Worm (Caenorhabditis elegans) whole organism, L1 larva: ENCODE results near the gene Y53C12A.11.

Source experiments
- C04F5.9 ChIP-seq: sonication (generic microtip); optimal IDR thresholded peaks from 2 replicates; lab custom pipeline; 2016; ENCODE audit warnings: missing genetic modification characterization, missing compliant biosample characterization
- aly-2 ChIP-seq: fragments of 150-350 bp; optimal IDR thresholded peaks from 2 replicates; lab custom pipeline; 2014; ENCODE audit warnings: missing biosample characterization, missing genetic modification characterization
- blmp-1 ChIP-seq: fragments of 150-350 bp; optimal IDR thresholded peaks from 2 replicates; lab custom pipeline; 2014; ENCODE audit warnings: missing biosample characterization, missing genetic modification characterization
- ceh-63 ChIP-seq: fragments of 200-800 bp; sonication (Bioruptor generic); optimal IDR thresholded peaks from 2 replicates; lab custom pipeline; 2018; ENCODE audit warnings: mild to moderate bottlenecking, missing genetic modification characterization, missing compliant biosample characterization
- ceh-88 ChIP-seq: fragments of 200-800 bp; sonication (Bioruptor generic); IDR thresholded peaks from 2 replicates; pipeline ENCODE4 v1.3.6; 2022; ENCODE audit warnings: missing genetic modification characterization, missing compliant biosample characterization
- ceh-90 ChIP-seq: sonication (generic microtip); optimal IDR thresholded peaks from 2 replicates; lab custom pipeline; 2016; ENCODE audit warnings: missing genetic modification characterization, missing compliant biosample characterization
- dsc-1 ChIP-seq: sonication (generic microtip); optimal IDR thresholded peaks from 2 replicates; lab custom pipeline; 2016; ENCODE audit warnings: mild to moderate bottlenecking, missing genetic modification characterization, missing compliant biosample characterization
- efl-1 ChIP-seq, 4 experiments: fragments of 150-350 bp; optimal IDR thresholded peaks in 3 of 4; peaks in 1 of 4; 1 replicate in 1 of 4; 2 replicates in 3 of 4; lab custom pipeline; 2014; ENCODE audit warnings: missing biosample characterization in 2 of 4, missing genetic modification characterization in 2 of 4, missing genetic modification reagents in 2 of 4
- elt-2 ChIP-seq: sonication (generic microtip); optimal IDR thresholded peaks from 2 replicates; lab custom pipeline; 2016; ENCODE audit warnings: missing genetic modification characterization, mild to moderate bottlenecking, inconsistent platforms, missing compliant biosample characterization, missing genetic modification reagents
- elt-3 ChIP-seq, 6 experiments: fragments of 150-350 bp in 1 of 6; sonication (generic microtip); optimal IDR thresholded peaks; 2 replicates each; lab custom pipeline; 2017 to 2018; ENCODE audit warnings: missing biosample characterization in 6 of 6, missing genetic modification characterization in 6 of 6, inconsistent platforms in 1 of 6
- ets-5 ChIP-seq: fragments of 200-800 bp; sonication (Bioruptor generic); IDR thresholded peaks from 2 replicates; pipeline ENCODE4 v1.3.6; 2022; ENCODE audit warnings: missing genetic modification characterization, missing compliant biosample characterization
- fkh-8 ChIP-seq: sonication (generic microtip); optimal IDR thresholded peaks from 2 replicates; lab custom pipeline; 2016; ENCODE audit warnings: mild to moderate bottlenecking, missing genetic modification characterization, missing compliant biosample characterization
- hlh-4 ChIP-seq: sonication (generic microtip); optimal IDR thresholded peaks from 2 replicates; lab custom pipeline; 2016; ENCODE audit warnings: mild to moderate bottlenecking, missing genetic modification characterization, missing compliant biosample characterization
- irx-1 ChIP-seq: sonication (generic microtip); optimal IDR thresholded peaks from 2 replicates; lab custom pipeline; 2016; ENCODE audit warnings: missing genetic modification characterization, missing compliant biosample characterization
- jun-1 ChIP-seq: fragments of 150-350 bp; optimal IDR thresholded peaks from 2 replicates; lab custom pipeline; 2014; ENCODE audit warnings: missing biosample characterization, missing genetic modification reagents, missing genetic modification characterization
- lin-15B ChIP-seq: fragments of 150-350 bp; sonication (generic microtip); optimal IDR thresholded peaks from 3 replicates; lab custom pipeline; 2014; ENCODE audit warnings: missing biosample characterization, missing genetic modification characterization
- lin-39 ChIP-seq: fragments of 150-350 bp; optimal IDR thresholded peaks from 2 replicates; lab custom pipeline; 2014; ENCODE audit warnings: missing biosample characterization, missing genetic modification reagents, missing genetic modification characterization
- lsy-2 ChIP-seq, 2 experiments: fragments of 150-350 bp; optimal IDR thresholded peaks; 2 replicates each; lab custom pipeline; 2014; ENCODE audit warnings: missing biosample characterization in 2 of 2, missing genetic modification characterization in 2 of 2
- mab-9 ChIP-seq: fragments of 200-800 bp; sonication (Bioruptor generic); IDR thresholded peaks from 2 replicates; pipeline ENCODE4 v1.3.6; 2022; ENCODE audit warnings: missing genetic modification reagents, missing genetic modification characterization, missing compliant biosample characterization
- mdl-1 ChIP-seq, 2 experiments: fragments of 150-350 bp; optimal IDR thresholded peaks; 2 replicates each; lab custom pipeline; 2014 to 2017; ENCODE audit warnings: missing biosample characterization in 2 of 2, missing genetic modification characterization in 2 of 2, inconsistent platforms in 1 of 2
- mep-1 ChIP-seq: fragments of 150-350 bp; optimal IDR thresholded peaks from 2 replicates; lab custom pipeline; 2014; ENCODE audit warnings: missing biosample characterization, missing genetic modification characterization
- nhr-12 ChIP-seq: sonication (generic microtip); optimal IDR thresholded peaks from 2 replicates; lab custom pipeline; 2017; ENCODE audit warnings: missing biosample characterization, missing genetic modification characterization
- nhr-19 ChIP-seq: fragments of 200-800 bp; sonication (Bioruptor generic); conservative IDR thresholded peaks from 2 replicates; pipeline ENCODE4 v1.3.6; 2022; ENCODE audit warnings: missing genetic modification characterization, missing compliant biosample characterization
- nhr-20 ChIP-seq: sonication (generic microtip); optimal IDR thresholded peaks from 2 replicates; lab custom pipeline; 2016; ENCODE audit warnings: mild to moderate bottlenecking, missing genetic modification characterization, missing compliant biosample characterization
- nhr-237 ChIP-seq: fragments of 150-350 bp; optimal IDR thresholded peaks from 2 replicates; lab custom pipeline; 2014; ENCODE audit warnings: missing biosample characterization, missing genetic modification characterization
- nhr-47 ChIP-seq: sonication (generic microtip); optimal IDR thresholded peaks from 2 replicates; lab custom pipeline; 2016; ENCODE audit warnings: mild to moderate bottlenecking, missing genetic modification characterization, moderate library complexity, missing compliant biosample characterization
- nhr-71 ChIP-seq: sonication (generic microtip); optimal IDR thresholded peaks from 2 replicates; lab custom pipeline; 2016; ENCODE audit warnings: mild to moderate bottlenecking, missing genetic modification characterization, moderate library complexity, missing compliant biosample characterization
- nhr-76 ChIP-seq: sonication (generic microtip); optimal IDR thresholded peaks from 2 replicates; lab custom pipeline; 2017; ENCODE audit warnings: missing biosample characterization, missing genetic modification characterization
- nhr-77 ChIP-seq: fragments of 150-350 bp; optimal IDR thresholded peaks from 2 replicates; lab custom pipeline; 2014; ENCODE audit warnings: missing biosample characterization, missing genetic modification characterization
- pag-3 ChIP-seq: sonication (generic microtip); optimal IDR thresholded peaks from 2 replicates; lab custom pipeline; 2017; ENCODE audit warnings: missing genetic modification characterization, mild to moderate bottlenecking, missing compliant biosample characterization, antibody characterized with exemption, borderline replicate concordance; ENCODE audit not compliant: insufficient read depth
- skn-1 ChIP-seq: fragments of 150-350 bp; optimal IDR thresholded peaks from 2 replicates; lab custom pipeline; 2014; ENCODE audit warnings: missing biosample characterization, missing genetic modification characterization
- snpc-4 ChIP-seq: fragments of 150-350 bp; optimal IDR thresholded peaks from 2 replicates; lab custom pipeline; 2014; ENCODE audit warnings: missing biosample characterization, missing genetic modification characterization
- snu-23 ChIP-seq: sonication (generic microtip); optimal IDR thresholded peaks from 2 replicates; lab custom pipeline; 2016; ENCODE audit warnings: missing genetic modification characterization, missing compliant biosample characterization
- sup-37 ChIP-seq: fragments of 200-800 bp; sonication (Bioruptor generic); optimal IDR thresholded peaks from 2 replicates; lab custom pipeline; 2018; ENCODE audit warnings: mild to moderate bottlenecking, missing genetic modification characterization, missing compliant biosample characterization
- swsn-7 ChIP-seq: sonication (generic microtip); optimal IDR thresholded peaks from 2 replicates; lab custom pipeline; 2016; ENCODE audit warnings: missing genetic modification characterization, missing compliant biosample characterization
- tbx-2 ChIP-seq: sonication (generic microtip); optimal IDR thresholded peaks from 2 replicates; lab custom pipeline; 2016; ENCODE audit warnings: missing genetic modification characterization, missing compliant biosample characterization
- unc-30 ChIP-seq: sonication (generic microtip); optimal IDR thresholded peaks from 2 replicates; lab custom pipeline; 2017; ENCODE audit warnings: missing biosample characterization, missing genetic modification characterization
- unc-86 ChIP-seq: sonication (generic microtip); optimal IDR thresholded peaks from 2 replicates; lab custom pipeline; 2016; ENCODE audit warnings: missing genetic modification characterization, missing compliant biosample characterization
- xbp-1 ChIP-seq: sonication (generic microtip); optimal IDR thresholded peaks from 2 replicates; lab custom pipeline; 2016; ENCODE audit warnings: missing genetic modification characterization, missing compliant biosample characterization
- zip-4 ChIP-seq: fragments of 200-800 bp; sonication (Bioruptor generic); optimal IDR thresholded peaks from 2 replicates; lab custom pipeline; 2018; ENCODE audit warnings: mild to moderate bottlenecking, missing genetic modification characterization, moderate library complexity, missing compliant biosample characterization
- ztf-11 ChIP-seq, 2 experiments: sonication (generic microtip); optimal IDR thresholded peaks; 2 replicates each; lab custom pipeline; 2016 to 2017; ENCODE audit warnings: missing genetic modification characterization in 2 of 2, missing biosample characterization in 1 of 2, missing compliant biosample characterization in 1 of 2
- ztf-4 ChIP-seq: fragments of 150-350 bp; optimal IDR thresholded peaks from 2 replicates; lab custom pipeline; 2014; ENCODE audit warnings: missing biosample characterization, missing genetic modification characterization

The Y53C12A.11 gene

DNA sequence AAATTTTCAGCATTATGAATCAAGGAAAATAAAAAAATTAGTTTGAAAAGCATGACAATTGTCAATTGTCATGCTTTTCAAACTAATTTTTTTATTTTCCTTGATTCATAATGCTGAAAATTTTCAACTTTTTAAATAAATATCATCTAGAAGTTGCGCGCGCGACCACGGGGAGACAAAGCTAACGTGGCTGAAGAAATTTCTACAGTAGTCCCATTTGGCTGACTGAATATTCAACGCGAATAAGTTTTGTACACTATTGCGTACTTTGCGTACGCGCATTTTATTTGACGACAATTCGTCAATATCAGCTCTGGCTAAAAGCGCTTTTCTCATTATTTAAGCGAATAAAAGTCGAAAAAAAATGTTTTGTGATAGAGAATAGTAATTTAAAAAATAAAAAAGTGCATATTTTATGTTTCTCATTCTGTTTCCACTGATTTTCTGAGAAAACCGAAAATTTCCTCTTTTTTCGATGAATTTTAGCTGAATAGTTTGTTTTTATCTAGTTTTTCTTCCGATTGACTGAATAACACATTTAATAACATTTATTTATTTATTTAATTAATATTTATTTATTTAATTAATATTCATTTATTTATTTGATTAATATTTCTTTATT lies at the start of gene Y53C12A.11:
TSS of gene Y53C12A.11 (minus strand) at position 68 of the 622 bp plus-strand sequence.
- TF ChIP-seq nhr-19 (GFP tag; lab: Robert Waterston, UW), result peak; percentile 41
- TF ChIP-seq lsy-2 (tag; optimal IDR thresholded peaks at IDR 0.05; lab: Kevin White, UChicago), result peak in 1 of 2 experiments; percentile 52
- TF ChIP-seq nhr-47 (tag; lab: Kevin White, UChicago), result peak; percentile 5
- peak; percentile 13 to 39 for TF ChIP-seq efl-1 (optimal IDR thresholded peaks at IDR 0.05; lab: Kevin White, UChicago)
- TF ChIP-seq efl-1 (GFP tag; optimal IDR thresholded peaks at IDR 0.05 in 1 of 2; lab: Kevin White, UChicago), result peak in 1 of 2 experiments; percentile 70
- TF ChIP-seq nhr-71, result peak; percentile 26
- TF ChIP-seq, all 84 proteins: peak for 5; not testable (repeated sequence) for 79

DNA sequence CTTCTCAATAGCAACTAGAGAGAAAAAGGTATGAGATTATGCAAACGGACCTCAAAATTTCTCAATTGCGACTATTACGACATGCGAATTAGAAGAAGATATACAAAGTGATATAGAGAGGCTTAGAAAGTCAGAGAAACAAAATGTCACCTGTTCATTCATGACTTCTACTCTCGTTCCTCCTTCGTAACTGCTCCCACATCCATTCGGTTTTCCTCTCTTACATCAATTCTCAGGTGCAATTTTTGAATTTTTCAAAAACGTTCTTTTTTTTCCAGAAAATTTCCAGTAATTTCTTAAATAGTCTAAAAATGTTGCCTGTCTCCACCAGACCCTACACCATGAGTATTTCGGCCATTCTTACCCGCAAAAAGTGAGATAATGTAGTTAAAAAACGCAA lies 46.2 kb upstream of the Y53C12A.11 start:
- TF ChIP-seq C04F5.9 (tag; lab: Kevin White, UChicago) (no peak), nhr-71 (no peak), mab-9 (GFP tag; lab: Robert Waterston, UW) (no peak), efl-1 (optimal IDR thresholded peaks at IDR 0.05; lab: Kevin White, UChicago) (no peak), efl-1 (GFP tag; optimal IDR thresholded peaks at IDR 0.05 in 1 of 2; lab: Kevin White, UChicago) (peak in 1 of 2 experiments; percentile 80)

ce11 chrII:9759382-9759781 lies 40.9 kb upstream of the Y53C12A.11 start:
- TF ChIP-seq unc-30 (tag; lab: Kevin White, UChicago) (no peak), nhr-76 (no peak), lin-15B (tag; lab: Kevin White, UChicago) (no peak), aly-2 (no peak), sup-37 (no peak), pag-3 (tag; lab: Kevin White, UChicago) (no peak), ceh-88 (GFP tag; lab: Robert Waterston, UW) (no peak), efl-1 (optimal IDR thresholded peaks at IDR 0.05; lab: Kevin White, UChicago) (no peak), efl-1 (GFP tag; optimal IDR thresholded peaks at IDR 0.05 in 1 of 2; lab: Kevin White, UChicago) (peak in 1 of 2 experiments; percentile 63), xbp-1 (tag; lab: Kevin White, UChicago) (peak; percentile 49), irx-1 (tag; lab: Kevin White, UChicago) (no peak), nhr-77 (tag; lab: Kevin White, UChicago) (no peak), elt-3 (tag; optimal IDR thresholded peaks at IDR 0.05; lab: Kevin White, UChicago) (no peak), ceh-63 (GFP tag; lab: Kevin White, UChicago) (no peak), dsc-1 (tag; lab: Kevin White, UChicago) (no peak), nhr-71 (peak; percentile 1), fkh-8 (tag; lab: Kevin White, UChicago) (peak; percentile 13), lsy-2 (tag; optimal IDR thresholded peaks at IDR 0.05; lab: Kevin White, UChicago) (no peak), snpc-4 (tag; lab: Kevin White, UChicago) (no peak), zip-4 (GFP tag; lab: Kevin White, UChicago) (no peak), snu-23 (GFP tag; lab: Kevin White, UChicago) (no peak), ztf-4 (tag; lab: Kevin White, UChicago) (no peak)

- TF ChIP-seq ceh-88 (GFP tag; lab: Robert Waterston, UW) (no peak), unc-30 (tag; lab: Kevin White, UChicago) (no peak), nhr-20 (tag; lab: Kevin White, UChicago) (peak; percentile 21), mab-9 (GFP tag; lab: Robert Waterston, UW) (no peak), elt-2 (tag; lab: Kevin White, UChicago) (no peak), ceh-90 (no peak), nhr-71 (peak; percentile 71), ceh-63 (GFP tag; lab: Kevin White, UChicago) (no peak), jun-1 (tag; lab: Kevin White, UChicago) (no peak), tbx-2 (tag; lab: Kevin White, UChicago) (no peak), blmp-1 (tag; lab: Kevin White, UChicago) (no peak), efl-1 (optimal IDR thresholded peaks at IDR 0.05; lab: Kevin White, UChicago) (no peak), efl-1 (GFP tag; optimal IDR thresholded peaks at IDR 0.05 in 1 of 2; lab: Kevin White, UChicago) (peak in 1 of 2 experiments; percentile 14), lin-39 (no peak), mep-1 (no peak), ets-5 (GFP tag; lab: Robert Waterston, UW) (no peak), lin-15B (tag; lab: Kevin White, UChicago) (no peak), hlh-4 (no peak), swsn-7 (tag; lab: Kevin White, UChicago) (peak; percentile 16), ztf-11 (tag; optimal IDR thresholded peaks at IDR 0.05; lab: Kevin White, UChicago) (no peak), nhr-237 (tag; lab: Kevin White, UChicago) (no peak), unc-86 (tag; lab: Kevin White, UChicago) (no peak), skn-1 (tag; lab: Kevin White, UChicago) (no peak), nhr-12 (tag; lab: Kevin White, UChicago) (no peak), mdl-1 (tag; optimal IDR thresholded peaks at IDR 0.05; lab: Kevin White, UChicago) (no peak), C04F5.9 (tag; lab: Kevin White, UChicago) (no peak), ztf-4 (tag; lab: Kevin White, UChicago) (no peak)
Measured at ce11 chrII:9757651-9758282, 39.3 kb upstream of the Y53C12A.11 start, which contains the start of gene shk-1. TSS of gene shk-1 (plus strand) at chrII:9758232.
